Worm (Caenorhabditis elegans) whole organism, L1 larva: ENCODE data around the gene fbxb-58.

ENCODE experiments used
- lin-13 ChIP-seq: fragments of 150-350 bp; optimal IDR thresholded peaks from 2 replicates; lab custom pipeline; 2014; ENCODE audit warnings: missing biosample characterization, missing genetic modification reagents, missing genetic modification characterization
- nhr-20 ChIP-seq: sonication (generic microtip); optimal IDR thresholded peaks from 2 replicates; lab custom pipeline; 2016; ENCODE audit warnings: mild to moderate bottlenecking, missing genetic modification characterization, missing compliant biosample characterization
- pag-3 ChIP-seq: sonication (generic microtip); optimal IDR thresholded peaks from 2 replicates; lab custom pipeline; 2017; ENCODE audit warnings: missing genetic modification characterization, mild to moderate bottlenecking, missing compliant biosample characterization, antibody characterized with exemption, borderline replicate concordance; ENCODE audit not compliant: insufficient read depth

DNA sequence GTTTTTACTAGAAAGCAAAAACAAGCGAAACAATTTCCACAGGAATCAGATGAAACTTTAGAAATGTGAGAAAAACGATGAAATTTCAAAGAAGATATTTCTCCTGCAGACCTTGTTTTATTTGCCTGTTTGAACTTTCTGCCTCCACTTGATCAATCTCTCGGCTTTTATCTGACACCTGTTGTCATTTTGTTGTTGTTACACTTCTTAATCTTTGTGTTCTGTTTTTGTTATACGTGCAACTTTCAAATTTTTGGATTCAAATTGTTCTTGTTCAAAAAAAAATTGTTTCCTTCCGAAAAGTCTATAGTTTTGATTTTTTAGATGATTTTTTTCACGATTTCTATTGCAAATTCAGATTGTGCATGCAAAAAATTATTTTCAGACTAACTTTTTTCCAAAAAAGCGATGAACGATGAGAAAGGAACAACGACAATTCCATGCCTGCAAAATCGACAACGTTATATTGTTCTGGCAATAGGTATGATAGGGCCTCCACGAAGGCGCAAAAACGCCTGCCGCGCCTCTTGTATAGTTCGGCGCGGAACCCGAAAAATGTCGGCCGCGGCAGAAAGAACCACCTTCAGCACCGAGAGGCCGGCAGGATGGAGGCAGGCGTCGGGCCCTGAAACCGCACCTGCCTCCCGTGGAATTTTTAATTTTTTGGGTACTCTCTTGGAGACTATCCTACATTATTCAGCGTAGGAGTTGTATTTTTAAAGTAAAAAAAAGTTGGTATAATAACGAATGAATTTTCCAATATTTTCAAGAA lies 7.1 kb upstream of the fbxb-58 start, which contains the start of gene H11E01.2:
- no peak for TF ChIP-seq pag-3 (tag; lab: Kevin White, UChicago)
- TF ChIP-seq nhr-20 (tag; lab: Kevin White, UChicago) = no peak
- no peak for TF ChIP-seq lin-13 (GFP tag; lab: Kevin White, UChicago)
